Fruit fly (Drosophila melanogaster): ENCODE data around the gene Ncoa6.

Gene Ncoa6

dm6 chr2L:5292977-5293513, 33.4 kb downstream of the Ncoa6 start (continued):
- TF ChIP-seq CG1603 (tag; optimal IDR thresholded peaks at IDR 0.05) (peak; percentile 91), ewg (GFP tag; optimal IDR thresholded peaks at IDR 0.05) (peak; percentile 64), Bgb (GFP tag; IDR thresholded peaks at IDR 0.05; ENCODE audit: partially characterized antibody) (no peak), Ets97D (GFP tag; optimal IDR thresholded peaks at IDR 0.05) (peak; percentile 30), CG12219 (GFP tag; optimal IDR thresholded peaks at IDR 0.05) (peak; percentile 75), CG12744 (GFP tag; optimal IDR thresholded peaks at IDR 0.05) (no peak), CG2712 (tag; optimal IDR thresholded peaks at IDR 0.05) (peak; percentile 91), her (GFP tag; optimal IDR thresholded peaks at IDR 0.05) (no peak), CG17568 (GFP tag; optimal IDR thresholded peaks at IDR 0.05) (peak; percentile 49), Dek (tag; optimal IDR thresholded peaks at IDR 0.05) (peak; percentile 21), vfl (GFP tag; optimal IDR thresholded peaks at IDR 0.05) (no peak), gsb-n (tag; optimal IDR thresholded peaks at IDR 0.05) (peak; percentile 90), E2f2 (GFP tag; IDR thresholded peaks at IDR 0.05) (peak; percentile 52; the same call in 1 of the 2 replicates), CG7786 (GFP tag; optimal IDR thresholded peaks at IDR 0.05) (peak; percentile 67), pros (GFP tag; optimal IDR thresholded peaks at IDR 0.05) (no peak), fd3F (GFP tag; optimal IDR thresholded peaks at IDR 0.05) (no peak), E2f1 (GFP tag; IDR thresholded peaks at IDR 0.05) (peak; percentile 60), CG17186 (GFP tag; optimal IDR thresholded peaks at IDR 0.05) (peak; percentile 63), Mad (GFP tag; optimal IDR thresholded peaks at IDR 0.05) (peak; percentile 16), Fer1 (GFP tag; optimal IDR thresholded peaks at IDR 0.05) (peak; percentile 67), klu (GFP tag; IDR thresholded peaks at IDR 0.05) (no peak; the same call in 1 of the 2 replicates), dimm (GFP tag; IDR thresholded peaks at IDR 0.05) (no peak), B-H2 (GFP tag; optimal IDR thresholded peaks at IDR 0.05) (no peak), Atf3 (GFP tag; optimal IDR thresholded peaks at IDR 0.05) (peak; percentile 32), zf30C (GFP tag; optimal IDR thresholded peaks at IDR 0.05) (no peak), CG14965 (GFP tag; optimal IDR thresholded peaks at IDR 0.05; ENCODE audit: borderline replicate concordance) (peak; percentile 19), Rx (GFP tag; IDR thresholded peaks at IDR 0.05) (peak; percentile 41; the same call in 1 of the 2 replicates), Vsx1 (GFP tag; optimal IDR thresholded peaks at IDR 0.05) (peak; percentile 62), ato (GFP tag; IDR thresholded peaks at IDR 0.05; ENCODE audit: partially characterized antibody) (no peak), sisA (GFP tag; IDR thresholded peaks at IDR 0.05) (peak; percentile 66), CG12071 (GFP tag; optimal IDR thresholded peaks at IDR 0.05) (peak; percentile 62), Ravus (GFP tag; IDR thresholded peaks at IDR 0.05) (no peak; the same call in 1 of the 2 replicates), CG8765 (GFP tag; IDR thresholded peaks at IDR 0.05) (no peak; the same call in 1 of the 2 replicates), zen2 (GFP tag; IDR thresholded peaks at IDR 0.05; ENCODE audit: partially characterized antibody) (no peak), pnt (GFP tag; optimal IDR thresholded peaks at IDR 0.05) (peak; percentile 76), dm (GFP tag; optimal IDR thresholded peaks at IDR 0.05) (peak; percentile 41), tup (GFP tag; optimal IDR thresholded peaks at IDR 0.05) (no peak), fu2 (GFP tag; optimal IDR thresholded peaks at IDR 0.05) (peak; percentile 35), rib (GFP tag; IDR thresholded peaks at IDR 0.05) (no peak), CG4707 (GFP tag; optimal IDR thresholded peaks at IDR 0.05) (peak; percentile 47), bab2 (GFP tag; optimal IDR thresholded peaks at IDR 0.05) (peak; percentile 55), CrebB (tag; optimal IDR thresholded peaks at IDR 0.05) (peak; percentile 41), Ada2b (GFP tag; IDR thresholded peaks at IDR 0.05) (peak; percentile 58), chinmo (GFP tag; IDR thresholded peaks at IDR 0.05; ENCODE audit: partially characterized antibody) (peak; percentile 66; the same call in 1 of the 4 replicates), CG30431 (GFP tag; optimal IDR thresholded peaks at IDR 0.05) (peak; percentile 32), CG18262 (tag; optimal IDR thresholded peaks at IDR 0.05) (peak; percentile 90), Hr3 (GFP tag; optimal IDR thresholded peaks at IDR 0.05) (peak; percentile 60), CG34376 (GFP tag; optimal IDR thresholded peaks at IDR 0.05) (no peak), pzg (GFP tag; optimal IDR thresholded peaks at IDR 0.05) (no peak), ind (GFP tag; optimal IDR thresholded peaks at IDR 0.05) (peak; percentile 67)

All from whole organism, embryonic.